Worm (Caenorhabditis elegans) whole organism, L2 larva: ENCODE results near the gene rbm-42.

Experiments used
- aly-2 ChIP-seq: fragments of 150-350 bp; optimal IDR thresholded peaks from 2 replicates; lab custom pipeline; 2014; ENCODE audit warnings: missing biosample characterization, missing genetic modification characterization
- blmp-1 ChIP-seq: sonication (generic microtip); optimal IDR thresholded peaks from 2 replicates; lab custom pipeline; 2017; ENCODE audit warnings: missing genetic modification characterization, mild to moderate bottlenecking, missing compliant biosample characterization, antibody characterized with exemption, moderate library complexity; ENCODE audit not compliant: insufficient read depth
- lsy-2 ChIP-seq, 2 experiments: fragments of 150-350 bp in 1 of 2; sonication (generic microtip) in 1 of 2; optimal IDR thresholded peaks; 2 replicates each; lab custom pipeline; 2014 to 2017; ENCODE audit warnings: missing biosample characterization in 2 of 2, missing genetic modification characterization in 2 of 2
- nhr-12 ChIP-seq: fragments of 150-350 bp; optimal IDR thresholded peaks from 2 replicates; lab custom pipeline; 2014; ENCODE audit warnings: missing biosample characterization, missing genetic modification characterization
- snpc-4 ChIP-seq: fragments of 150-350 bp; optimal IDR thresholded peaks from 2 replicates; lab custom pipeline; 2014; ENCODE audit warnings: missing biosample characterization, missing genetic modification characterization

DNA sequence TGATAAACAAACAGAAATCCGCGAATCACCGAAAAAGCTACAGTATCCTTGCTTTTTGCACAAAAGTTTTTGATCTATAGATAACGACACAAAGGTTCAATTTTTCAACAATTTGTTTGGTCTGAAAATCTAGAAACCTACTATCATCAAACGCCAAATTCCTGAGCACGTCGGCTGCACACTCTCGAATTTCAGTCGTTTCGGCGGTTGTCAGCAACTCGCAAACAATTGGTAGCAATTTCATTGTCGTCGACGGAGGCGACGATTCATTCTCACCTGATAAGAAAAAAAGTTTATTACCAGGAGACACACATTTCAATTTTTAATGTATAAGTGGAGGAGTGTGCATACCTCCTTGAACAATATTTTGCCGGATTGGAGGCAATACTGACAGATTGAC lies 7.2 kb downstream of the rbm-42 start:
- TF ChIP-seq lsy-2 (tag; optimal IDR thresholded peaks at IDR 0.05; lab: Kevin White, UChicago) (no peak), nhr-12 (tag; lab: Kevin White, UChicago) (no peak), snpc-4 (tag; lab: Kevin White, UChicago) (no peak), blmp-1 (tag; lab: Kevin White, UChicago) (no peak), aly-2 (no peak)
